Worm (Caenorhabditis elegans) whole organism, L2 larva: ENCODE results near the gene sri-69.

ENCODE experiments used
- R02D3.7 ChIP-seq: fragments of 150-350 bp; optimal IDR thresholded peaks from 2 replicates; lab custom pipeline; 2014; ENCODE audit warnings: missing biosample characterization, missing genetic modification characterization
- blmp-1 ChIP-seq: sonication (generic microtip); optimal IDR thresholded peaks from 2 replicates; lab custom pipeline; 2017; ENCODE audit warnings: missing genetic modification characterization, mild to moderate bottlenecking, missing compliant biosample characterization, antibody characterized with exemption, moderate library complexity; ENCODE audit not compliant: insufficient read depth
- dmd-4 ChIP-seq: sonication (generic microtip); optimal IDR thresholded peaks from 2 replicates; lab custom pipeline; 2017; ENCODE audit warnings: missing biosample characterization, missing genetic modification characterization
- egl-27 ChIP-seq: sonication (generic microtip); optimal IDR thresholded peaks from 3 replicates; lab custom pipeline; 2017; ENCODE audit warnings: missing biosample characterization, missing genetic modification reagents, missing genetic modification characterization
- elt-1 ChIP-seq: fragments of 150-350 bp; optimal IDR thresholded peaks from 2 replicates; lab custom pipeline; 2014; ENCODE audit warnings: missing biosample characterization, missing genetic modification characterization
- elt-3 ChIP-seq: sonication (generic microtip); optimal IDR thresholded peaks from 2 replicates; lab custom pipeline; 2017; ENCODE audit warnings: missing biosample characterization, missing genetic modification characterization
- gmeb-1 ChIP-seq: fragments of 150-350 bp; optimal IDR thresholded peaks from 2 replicates; lab custom pipeline; 2014; ENCODE audit warnings: missing biosample characterization, missing genetic modification characterization
- lin-13 ChIP-seq: fragments of 150-350 bp; optimal IDR thresholded peaks from 2 replicates; lab custom pipeline; 2014; ENCODE audit warnings: missing biosample characterization, missing genetic modification reagents, missing genetic modification characterization
- lin-39 ChIP-seq: fragments of 150-350 bp; optimal IDR thresholded peaks from 2 replicates; lab custom pipeline; 2014; ENCODE audit warnings: missing biosample characterization, missing genetic modification reagents, missing genetic modification characterization
- nhr-11 ChIP-seq: fragments of 150-350 bp; optimal IDR thresholded peaks from 2 replicates; lab custom pipeline; 2014; ENCODE audit warnings: missing biosample characterization, missing genetic modification characterization
- nhr-129 ChIP-seq: fragments of 150-350 bp; optimal IDR thresholded peaks from 2 replicates; lab custom pipeline; 2014; ENCODE audit warnings: missing biosample characterization, missing genetic modification characterization
- sma-3 ChIP-seq: sonication (generic microtip); optimal IDR thresholded peaks from 2 replicates; lab custom pipeline; 2016; ENCODE audit warnings: missing genetic modification reagents, missing genetic modification characterization, missing compliant biosample characterization
- zag-1 ChIP-seq: fragments of 150-350 bp; optimal IDR thresholded peaks from 2 replicates; lab custom pipeline; 2014; ENCODE audit warnings: missing biosample characterization, missing genetic modification characterization

ce11 chrV:17013232-17013631 is 5.0 kb upstream of the sri-69 start, which contains the start of gene clec-241:
- TF ChIP-seq elt-1 (tag; lab: Kevin White, UChicago) (no peak), sma-3 (GFP tag; lab: Kevin White, UChicago) (no peak), gmeb-1 (tag; lab: Kevin White, UChicago) (no peak), nhr-11 (tag; lab: Kevin White, UChicago) (no peak), elt-3 (tag; lab: Kevin White, UChicago) (no peak), R02D3.7 (tag; lab: Kevin White, UChicago) (no peak), dmd-4 (tag; lab: Kevin White, UChicago) (no peak), nhr-129 (tag; lab: Kevin White, UChicago) (no peak), zag-1 (no peak), lin-39 (tag; lab: Kevin White, UChicago) (no peak), lin-13 (no peak), blmp-1 (tag; lab: Kevin White, UChicago) (no peak), egl-27 (tag; lab: Kevin White, UChicago) (no peak)
